Fruit fly (Drosophila melanogaster) whole organism, embryonic: ENCODE measurements around the gene CG7568.

Experiments used
- Bgb ChIP-seq: fragments of 200-800 bp; sonication (Bioruptor generic); IDR thresholded peaks from 2 replicates; pipeline ENCODE4 v1.3.6; 2022; ENCODE audit warnings: missing biosample characterization, missing genetic modification characterization; ENCODE audit not compliant: partially characterized antibody
- CG11093 ChIP-seq: fragments of 200-800 bp; sonication (Bioruptor generic); IDR thresholded peaks from 3 replicates; pipeline ENCODE4 v1.3.6; 2022; ENCODE audit warnings: missing biosample characterization, missing genetic modification characterization
- CG1233 ChIP-seq: fragments of 200-800 bp; sonication (Bioruptor generic); optimal IDR thresholded peaks from 4 replicates; lab custom pipeline; 2018; ENCODE audit warnings: missing biosample characterization, mild to moderate bottlenecking, missing genetic modification characterization
- CG15479 ChIP-seq: fragments of 200-800 bp; sonication (Bioruptor generic); optimal IDR thresholded peaks from 3 replicates; lab custom pipeline; 2019; ENCODE audit warnings: missing biosample characterization, mild to moderate bottlenecking, missing genetic modification characterization, moderate library complexity
- CG2120 ChIP-seq: fragments of 200-800 bp; sonication (Bioruptor generic); optimal IDR thresholded peaks from 3 replicates; lab custom pipeline; 2016; ENCODE audit warnings: missing biosample characterization, missing genetic modification characterization
- CG2129 ChIP-seq: fragments of 200-800 bp; sonication (Bioruptor generic); IDR thresholded peaks from 2 replicates; pipeline ENCODE4 v1.3.6; 2022; ENCODE audit warnings: missing biosample characterization, missing genetic modification characterization; ENCODE audit not compliant: partially characterized antibody
- CG3407 ChIP-seq: fragments of 200-800 bp; sonication (Bioruptor generic); optimal IDR thresholded peaks from 2 replicates; lab custom pipeline; 2018; ENCODE audit warnings: missing biosample characterization, mild to moderate bottlenecking, missing genetic modification characterization
- CG4360 ChIP-seq: fragments of 200-800 bp; sonication (Bioruptor generic); IDR thresholded peaks from 2 replicates; pipeline ENCODE4 v1.3.6; 2022; ENCODE audit warnings: missing biosample characterization, missing genetic modification characterization
- CG4730 ChIP-seq: fragments of 200-800 bp; sonication (Bioruptor generic); IDR thresholded peaks from 2 replicates; pipeline ENCODE4 v1.3.6; 2022; ENCODE audit warnings: missing biosample characterization, missing genetic modification characterization
- CG5180 ChIP-seq: fragments of 200-800 bp; sonication (Bioruptor generic); optimal IDR thresholded peaks from 3 replicates; lab custom pipeline; 2017; ENCODE audit warnings: missing biosample characterization, missing genetic modification characterization, mild to moderate bottlenecking, moderate library complexity, missing genetic modification reagents
- CG6689 ChIP-seq: fragments of 200-800 bp; sonication (Bioruptor generic); IDR thresholded peaks from 2 replicates; pipeline ENCODE4 v1.3.6; 2022; ENCODE audit warnings: missing biosample characterization, missing genetic modification characterization
- CG7786 ChIP-seq: fragments of 200-800 bp; sonication (Bioruptor generic); optimal IDR thresholded peaks from 2 replicates; lab custom pipeline; 2016; ENCODE audit warnings: missing biosample characterization, missing genetic modification characterization
- CG8281 ChIP-seq: fragments of 200-800 bp; sonication (Bioruptor generic); optimal IDR thresholded peaks from 2 replicates; lab custom pipeline; 2018; ENCODE audit warnings: missing biosample characterization, mild to moderate bottlenecking, missing genetic modification characterization, moderate library complexity
- D19B ChIP-seq: fragments of 200-800 bp; sonication (Bioruptor generic); optimal IDR thresholded peaks from 2 replicates; lab custom pipeline; 2017; ENCODE audit warnings: missing biosample characterization, mild to moderate bottlenecking, missing genetic modification characterization
- Dad ChIP-seq: fragments of 200-800 bp; sonication (Bioruptor generic); optimal IDR thresholded peaks from 3 replicates; lab custom pipeline; 2016; ENCODE audit warnings: missing biosample characterization, missing genetic modification characterization
- Dfd ChIP-seq, 2 experiments: fragments of >200 bp; optimal IDR thresholded peaks; 2 replicates each; lab custom pipeline; 2017; ENCODE audit warnings: missing biosample characterization in 2 of 2, missing genetic modification characterization in 2 of 2
- Dll ChIP-seq: fragments of 200-800 bp; sonication (Bioruptor generic); IDR thresholded peaks from 4 replicates; pipeline ENCODE4 v1.3.6; 2022; ENCODE audit warnings: missing biosample characterization, missing genetic modification characterization; ENCODE audit not compliant: partially characterized antibody
- HLHmδ ChIP-seq: fragments of 200-800 bp; sonication (Bioruptor generic); optimal IDR thresholded peaks from 2 replicates; lab custom pipeline; 2018; ENCODE audit warnings: missing biosample characterization, mild to moderate bottlenecking, missing genetic modification characterization, moderate library complexity
- Oaz ChIP-seq: fragments of 200-800 bp; sonication (Bioruptor generic); IDR thresholded peaks from 2 replicates; pipeline ENCODE4 v1.3.6; 2022; ENCODE audit warnings: missing biosample characterization, missing genetic modification characterization
- Tbp ChIP-seq: fragments of >200 bp; optimal IDR thresholded peaks from 2 replicates; lab custom pipeline; 2018; ENCODE audit warnings: missing biosample characterization, missing genetic modification characterization
- Trl ChIP-seq, 3 experiments: fragments of >200 bp in 2 of 3; fragments of 200-800 bp in 1 of 3; sonication (Bioruptor generic) in 1 of 3; optimal IDR thresholded peaks; 2 replicates in 1 of 3; 3 replicates in 2 of 3; lab custom pipeline; 2016 to 2017; ENCODE audit warnings: missing biosample characterization in 1 of 3, missing genetic modification characterization in 1 of 3
- Usf ChIP-seq: fragments of 200-800 bp; sonication (Bioruptor generic); optimal IDR thresholded peaks from 2 replicates; lab custom pipeline; 2017; ENCODE audit warnings: missing genotype, missing biosample characterization, missing genetic modification characterization
- Vsx1 ChIP-seq: fragments of 200-800 bp; sonication (Bioruptor generic); optimal IDR thresholded peaks from 2 replicates; lab custom pipeline; 2017; ENCODE audit warnings: missing biosample characterization, mild to moderate bottlenecking, missing genetic modification characterization, missing genetic modification reagents
- bab2 ChIP-seq: fragments of 200-800 bp; sonication (Bioruptor generic); optimal IDR thresholded peaks from 2 replicates; lab custom pipeline; 2016; ENCODE audit warnings: missing biosample characterization, missing genetic modification characterization
- bigmax ChIP-seq: fragments of 200-800 bp; sonication (Bioruptor generic); optimal IDR thresholded peaks from 2 replicates; lab custom pipeline; 2018; ENCODE audit warnings: missing biosample characterization, mild to moderate bottlenecking, missing genetic modification characterization
- chinmo ChIP-seq: fragments of 200-800 bp; sonication (Bioruptor generic); IDR thresholded peaks from 4 replicates; pipeline ENCODE4 v1.3.6; 2022; ENCODE audit warnings: missing biosample characterization, missing genetic modification characterization; ENCODE audit not compliant: partially characterized antibody
- crol ChIP-seq: fragments of 200-800 bp; sonication (Bioruptor generic); IDR thresholded peaks from 2 replicates; pipeline ENCODE4 v1.3.6; 2022; ENCODE audit warnings: missing biosample characterization, missing genetic modification characterization
- gcm ChIP-seq: fragments of 200-800 bp; sonication (Bioruptor generic); optimal IDR thresholded peaks from 2 replicates; lab custom pipeline; 2019; ENCODE audit warnings: missing biosample characterization, mild to moderate bottlenecking, missing genetic modification characterization, moderate library complexity
- ham ChIP-seq: fragments of 200-800 bp; sonication (Bioruptor generic); IDR thresholded peaks from 2 replicates; pipeline ENCODE4 v1.3.6; 2022; ENCODE audit warnings: missing biosample characterization, missing genetic modification characterization
- ind ChIP-seq: fragments of 200-800 bp; sonication (Bioruptor generic); optimal IDR thresholded peaks from 3 replicates; lab custom pipeline; 2016; ENCODE audit warnings: missing biosample characterization, missing genetic modification characterization
- jigr1 ChIP-seq: fragments of 200-800 bp; sonication (Bioruptor generic); IDR thresholded peaks from 3 replicates; pipeline ENCODE4 v1.3.6; 2022; ENCODE audit warnings: missing biosample characterization, missing genetic modification characterization
- kni ChIP-seq: fragments of 200-800 bp; sonication (Bioruptor generic); optimal IDR thresholded peaks from 3 replicates; lab custom pipeline; 2017; ENCODE audit warnings: mild to moderate bottlenecking, missing biosample characterization, missing genetic modification reagents, missing genetic modification characterization
- knrl ChIP-seq: fragments of 200-800 bp; sonication (Bioruptor generic); IDR thresholded peaks from 3 replicates; pipeline ENCODE4 v1.3.6; 2022; ENCODE audit warnings: missing biosample characterization, missing genetic modification characterization; ENCODE audit not compliant: partially characterized antibody
- lmd ChIP-seq: fragments of 200-800 bp; sonication (Bioruptor generic); IDR thresholded peaks from 2 replicates; pipeline ENCODE4 v1.3.6; 2022; ENCODE audit warnings: missing biosample characterization, missing genetic modification characterization
- luna ChIP-seq: fragments of 200-800 bp; sonication (Bioruptor generic); optimal IDR thresholded peaks from 2 replicates; lab custom pipeline; 2016; ENCODE audit warnings: missing biosample characterization, missing genetic modification characterization
- onecut ChIP-seq: fragments of 200-800 bp; sonication (Bioruptor generic); IDR thresholded peaks from 2 replicates; pipeline ENCODE4 v1.3.6; 2022; ENCODE audit warnings: missing biosample characterization, missing genetic modification characterization
- run ChIP-seq: fragments of 200-800 bp; sonication (Bioruptor generic); optimal IDR thresholded peaks from 3 replicates; lab custom pipeline; 2018; ENCODE audit warnings: missing biosample characterization, mild to moderate bottlenecking, missing genetic modification characterization
- sim ChIP-seq: fragments of 200-800 bp; sonication (Bioruptor generic); IDR thresholded peaks from 2 replicates; pipeline ENCODE4 v1.3.6; 2022; ENCODE audit warnings: missing biosample characterization, missing genetic modification characterization
- slp2 ChIP-seq: fragments of 200-800 bp; sonication (Bioruptor generic); optimal IDR thresholded peaks from 2 replicates; lab custom pipeline; 2016; ENCODE audit warnings: missing biosample characterization, missing genetic modification characterization
- sob ChIP-seq: fragments of 200-800 bp; sonication (Bioruptor generic); IDR thresholded peaks from 2 replicates; pipeline ENCODE4 v1.3.6; 2022; ENCODE audit warnings: missing biosample characterization, missing genetic modification characterization
- tll ChIP-seq, 2 experiments: fragments of 200-800 bp in 1 of 2; fragments of >200 bp in 1 of 2; sonication (Bioruptor generic) in 1 of 2; optimal IDR thresholded peaks; 2 replicates each; lab custom pipeline; 2017 to 2019; ENCODE audit warnings: missing biosample characterization in 2 of 2, missing genetic modification characterization in 2 of 2, mild to moderate bottlenecking in 1 of 2, moderate library complexity in 1 of 2
- vfl ChIP-seq: fragments of 200-800 bp; sonication (Bioruptor generic); optimal IDR thresholded peaks from 2 replicates; lab custom pipeline; 2016; ENCODE audit warnings: missing biosample characterization, missing genetic modification characterization
- zfh1 ChIP-seq: fragments of 200-800 bp; sonication (Bioruptor generic); IDR thresholded peaks from 3 replicates; pipeline ENCODE4 v1.3.6; 2022; ENCODE audit warnings: missing biosample characterization, missing genetic modification characterization

The CG7568 gene

DNA sequence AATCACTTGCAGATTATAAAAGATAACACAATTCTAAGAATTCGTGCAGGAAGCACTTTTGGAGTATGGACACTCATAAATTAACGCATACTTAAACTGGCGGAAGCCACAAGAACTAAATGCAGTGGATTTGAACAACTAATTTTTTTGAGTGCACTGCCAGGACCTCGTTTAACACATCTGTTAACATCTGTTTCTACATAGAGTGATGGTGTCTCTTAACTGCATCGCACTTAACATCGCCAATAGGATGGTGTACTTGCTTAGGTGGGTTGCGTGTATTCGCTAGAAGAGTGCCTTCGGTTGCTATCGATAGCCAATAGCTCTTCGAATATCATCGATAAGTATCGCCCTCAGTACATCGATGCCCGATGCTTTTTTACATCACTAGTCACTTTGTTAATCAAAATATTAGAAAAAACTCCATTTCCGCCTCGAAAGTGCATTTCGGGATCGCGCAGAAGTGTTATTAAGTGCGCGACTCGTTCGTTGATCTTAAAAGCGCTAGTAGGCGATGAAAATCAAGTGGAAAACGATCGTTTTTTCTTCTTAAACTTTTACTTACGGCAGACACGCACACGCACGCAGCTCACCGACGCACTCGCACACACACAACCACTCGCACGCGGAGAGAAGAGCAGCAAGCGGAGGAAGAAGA, 9.1 kb downstream of the CG7568 start, which contains the start of gene alph (continued):
- peak; percentile 96 for TF ChIP-seq Dll
- no peak for TF ChIP-seq CG4730
- TF ChIP-seq kni (GFP tag; lab: Kevin White, UChicago): no peak
- no peak for TF ChIP-seq ham (GFP tag; lab: Robert Waterston, UW)
- TF ChIP-seq run (tag; lab: Kevin White, UChicago): no peak
- TF ChIP-seq Dad: peak; percentile 51
- TF ChIP-seq Dfd (GFP tag; optimal IDR thresholded peaks at IDR 0.05; lab: Kevin White, UChicago): no peak
- TF ChIP-seq Bgb (GFP tag; lab: Robert Waterston, UW): peak; percentile 99
- TF ChIP-seq lmd (GFP tag; lab: Robert Waterston, UW): no peak
- TF ChIP-seq CG3407 (GFP tag; lab: Kevin White, UChicago): peak; percentile 6
- peak; percentile 36 for TF ChIP-seq CG7786 (GFP tag; lab: Kevin White, UChicago)
- TF ChIP-seq slp2 (GFP tag; lab: Kevin White, UChicago): no peak
- no peak for TF ChIP-seq HLHmδ (GFP tag; lab: Kevin White, UChicago)
- TF ChIP-seq CG2120 (GFP tag; lab: Kevin White, UChicago): peak; percentile 48
- no peak for TF ChIP-seq gcm (GFP tag; lab: Kevin White, UChicago)
- TF ChIP-seq Vsx1: no peak
- no peak for TF ChIP-seq CG5180 (GFP tag; lab: Kevin White, UChicago)
- TF ChIP-seq bigmax (GFP tag; lab: Kevin White, UChicago): peak; percentile 18
- peak in 1 of 2 experiments; percentile 6 for TF ChIP-seq tll (GFP tag; optimal IDR thresholded peaks at IDR 0.05; lab: Kevin White, UChicago)
- peak; percentile 26; the same call in 1 of the 3 replicates for TF ChIP-seq zfh1 (GFP tag; lab: Robert Waterston, UW)
- no peak for TF ChIP-seq CG4360 (GFP tag; lab: Robert Waterston, UW)
- peak; percentile 9 for TF ChIP-seq vfl (GFP tag; lab: Kevin White, UChicago)
- TF ChIP-seq onecut: peak; percentile 55
- TF ChIP-seq CG2129 (GFP tag; lab: Robert Waterston, UW): peak; percentile 92
- no peak for TF ChIP-seq luna
- no peak for TF ChIP-seq jigr1 (GFP tag; lab: Robert Waterston, UW)
- TF ChIP-seq Usf (GFP tag; lab: Kevin White, UChicago): no peak
- peak; percentile 97 for TF ChIP-seq chinmo (GFP tag; lab: Robert Waterston, UW)
- peak; percentile 20 for TF ChIP-seq ind
- peak; percentile 54 for TF ChIP-seq sob
- TF ChIP-seq Trl (optimal IDR thresholded peaks at IDR 0.05; lab: Kevin White, UChicago): peak; percentile 17 to 47
- TF ChIP-seq Trl (GFP tag; optimal IDR thresholded peaks at IDR 0.05; lab: Kevin White, UChicago): peak; percentile 42
- TF ChIP-seq CG11093: no peak
- no peak for TF ChIP-seq Oaz (GFP tag; lab: Robert Waterston, UW)
- no peak for TF ChIP-seq Tbp (GFP tag; lab: Kevin White, UChicago)
- no peak for TF ChIP-seq bab2 (GFP tag; lab: Kevin White, UChicago)
- TF ChIP-seq knrl (GFP tag; lab: Robert Waterston, UW): peak; percentile 98
- TF ChIP-seq sim (GFP tag; lab: Robert Waterston, UW): no peak
- TF ChIP-seq CG6689: no peak
- no peak for TF ChIP-seq CG15479 (GFP tag; lab: Kevin White, UChicago)
- TF ChIP-seq CG1233 (GFP tag; lab: Kevin White, UChicago): no peak
- TF ChIP-seq crol: no peak
- no peak for TF ChIP-seq D19B
- TF ChIP-seq CG8281: no peak
